Worm (Caenorhabditis elegans): Measurements from ENCODE around the gene tftc-1.

Gene tftc-1

DNA sequence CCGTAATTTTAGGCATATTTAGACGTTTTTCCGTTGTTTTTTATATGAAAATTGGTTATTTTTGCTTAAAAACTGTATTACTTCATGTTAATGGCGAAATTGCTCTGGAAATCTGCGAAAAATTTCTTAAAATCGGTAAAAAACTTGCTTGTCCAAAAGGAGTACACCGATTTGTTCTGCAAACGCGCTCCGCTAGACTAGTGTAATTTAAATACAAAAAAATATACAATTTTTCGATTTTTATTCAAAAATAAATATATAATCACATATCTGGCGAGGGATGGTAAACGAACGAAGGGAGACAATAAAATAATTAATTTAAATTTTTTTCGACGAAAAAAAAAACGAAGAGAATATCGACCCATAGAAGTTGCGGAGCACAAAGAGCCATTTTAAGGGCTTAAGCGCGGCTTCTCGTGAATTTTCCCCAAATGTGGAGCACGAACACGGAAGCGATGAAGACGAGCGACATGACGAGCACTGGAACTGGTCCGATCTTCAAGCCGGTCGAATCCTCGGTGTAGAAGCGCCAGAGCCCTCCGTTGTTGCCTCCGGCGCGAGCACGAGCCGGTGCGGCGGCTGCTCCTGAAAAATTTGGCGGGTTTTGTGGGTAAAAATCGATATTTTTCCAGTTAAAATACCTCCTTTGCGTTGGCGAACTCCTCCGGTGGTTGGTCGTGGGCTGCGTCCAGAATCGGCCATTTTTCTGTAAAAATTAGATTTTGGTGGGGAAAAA lies 39.1 kb downstream of the tftc-1 start, which contains the start of gene sec-61.B (continued):
- TF ChIP-seq fos-1 (tag; optimal IDR thresholded peaks at IDR 0.05) (no peak), Y48G9A.11 (GFP tag; IDR thresholded peaks at IDR 0.05) (0 out of 2 replicates have a peak, but pooled peaks have one; percentile 36), gei-8 (GFP tag; optimal IDR thresholded peaks at IDR 0.05) (no peak), rbr-2 (tag; optimal IDR thresholded peaks at IDR 0.05) (no peak), lin-13 (GFP tag; optimal IDR thresholded peaks at IDR 0.05) (no peak), madf-5 (GFP tag; IDR thresholded peaks at IDR 0.05) (no peak), F49E8.2 (tag; optimal IDR thresholded peaks at IDR 0.05; ENCODE audit: borderline replicate concordance) (no peak), daf-8 (GFP tag; IDR thresholded peaks at IDR 0.05) (no peak), nhr-28 (tag; optimal IDR thresholded peaks at IDR 0.05) (no peak), lin-38 (GFP tag; IDR thresholded peaks at IDR 0.05) (peak; percentile 84)

DNA sequence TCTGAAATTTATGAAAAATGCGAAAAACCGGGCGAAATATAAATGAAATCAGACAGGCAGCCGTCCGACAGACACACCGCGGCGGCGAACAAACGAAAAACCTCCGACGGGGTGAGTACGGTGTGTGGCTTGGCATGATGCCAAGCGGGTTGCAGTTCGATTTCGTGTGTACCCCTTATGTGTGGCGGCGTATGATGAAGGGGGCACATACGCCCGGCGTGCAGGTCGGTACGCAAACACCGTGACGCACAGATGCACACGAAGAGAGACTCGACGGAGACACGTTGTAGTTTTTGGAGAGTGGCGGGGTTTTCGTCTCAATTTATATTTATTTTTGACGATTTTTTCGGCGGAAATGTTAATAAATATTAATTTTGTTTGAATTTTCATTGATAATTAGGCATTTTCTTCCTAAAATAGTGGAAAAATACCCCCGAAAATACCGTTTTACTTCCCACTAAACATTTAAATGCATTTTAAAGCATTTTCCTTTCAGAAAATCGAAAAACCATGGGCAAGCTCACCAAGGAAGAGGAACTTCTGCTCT lies 40.0 kb downstream of the tftc-1 start, which contains the start of gene trap-3:
Gene trap-3, plus strand, starts transcription at position 497 of the 547 bp plus-strand sequence.
- TF ChIP-seq attf-4 (tag; optimal IDR thresholded peaks at IDR 0.05) = no peak
- peak; percentile 38 for TF ChIP-seq nhr-111 (GFP tag; optimal IDR thresholded peaks at IDR 0.05)
- peak; percentile 89 for TF ChIP-seq nhr-77 (tag; optimal IDR thresholded peaks at IDR 0.05)
- no peak for TF ChIP-seq ces-1 (GFP tag; optimal IDR thresholded peaks at IDR 0.05)
- peak; percentile 94 for TF ChIP-seq arid-1 (GFP tag; conservative IDR thresholded peaks at IDR 0.05)
- peak; percentile 92 for TF ChIP-seq egl-43 (GFP tag; IDR thresholded peaks at IDR 0.05)
- peak; percentile 98 for TF ChIP-seq dve-1 (tag; optimal IDR thresholded peaks at IDR 0.05; ENCODE audit: insufficient read depth)
- TF ChIP-seq daf-12 (tag; optimal IDR thresholded peaks at IDR 0.05) = no peak
- peak; percentile 79 for TF ChIP-seq mxl-2 (GFP tag; conservative IDR thresholded peaks at IDR 0.05)
- peak in 1 of 2 experiments; percentile 72 for TF ChIP-seq ZK546.5 (tag; optimal IDR thresholded peaks at IDR 0.05)
- peak; percentile 72 for TF ChIP-seq Y5F2A.4 (GFP tag; optimal IDR thresholded peaks at IDR 0.05)
- peak; percentile 73 for TF ChIP-seq snpc-1.2 (GFP tag; IDR thresholded peaks at IDR 0.05)
- TF ChIP-seq ztf-7 (tag; optimal IDR thresholded peaks at IDR 0.05) = peak; percentile 87
- TF ChIP-seq ceh-62 (tag; optimal IDR thresholded peaks at IDR 0.05) = no peak
- TF ChIP-seq hmg-1.1 (GFP tag; IDR thresholded peaks at IDR 0.05) = peak; percentile 98
- peak; percentile 61 for TF ChIP-seq nhr-237 (tag; optimal IDR thresholded peaks at IDR 0.05)
- TF ChIP-seq R02D3.7 (tag; optimal IDR thresholded peaks at IDR 0.05) = no peak
- peak; percentile 96 for TF ChIP-seq nhr-25 (tag; optimal IDR thresholded peaks at IDR 0.05; ENCODE audit: borderline replicate concordance, insufficient read depth)
- TF ChIP-seq skn-1 (tag; optimal IDR thresholded peaks at IDR 0.05) = no peak
- TF ChIP-seq daf-8 (GFP tag; IDR thresholded peaks at IDR 0.05) = peak; percentile 64; the same call in 1 of the 2 replicates
- peak; percentile 95 for TF ChIP-seq ceh-20 (GFP tag; IDR thresholded peaks at IDR 0.05)
- peak; percentile 95 for TF ChIP-seq hlh-30 (tag; optimal IDR thresholded peaks at IDR 0.05; ENCODE audit: insufficient read depth)
- TF ChIP-seq ceh-32 (tag; optimal IDR thresholded peaks at IDR 0.05; ENCODE audit: poor library complexity) = peak; percentile 50
- TF ChIP-seq D1046.2 (GFP tag; IDR thresholded peaks at IDR 0.05) = peak; percentile 95
- TF ChIP-seq fos-1 (tag; optimal IDR thresholded peaks at IDR 0.05) = no peak
- peak; percentile 85 for TF ChIP-seq zip-2 (tag; optimal IDR thresholded peaks at IDR 0.05)
- peak; percentile 99 for TF ChIP-seq aha-1 (tag)
- no peak for TF ChIP-seq tag-97 (GFP tag; IDR thresholded peaks at IDR 0.05)
- TF ChIP-seq lin-13 (GFP tag; optimal IDR thresholded peaks at IDR 0.05) = peak; percentile 98
- peak; percentile 1 for TF ChIP-seq pqm-1 (tag; optimal IDR thresholded peaks at IDR 0.05)
- no peak for TF ChIP-seq nhr-76 (tag; optimal IDR thresholded peaks at IDR 0.05)
- no peak for TF ChIP-seq ceh-28 (tag; optimal IDR thresholded peaks at IDR 0.05)
- TF ChIP-seq F49E8.2 (tag; optimal IDR thresholded peaks at IDR 0.05; ENCODE audit: borderline replicate concordance) = peak; percentile 86
- TF ChIP-seq ctbp-1 (GFP tag; IDR thresholded peaks at IDR 0.05) = peak; percentile 94
- TF ChIP-seq unc-130 (GFP tag; optimal IDR thresholded peaks at IDR 0.05) = peak; percentile 90
- peak; percentile 80 for TF ChIP-seq nhr-6 (tag; optimal IDR thresholded peaks at IDR 0.05)
- peak; percentile 97 for TF ChIP-seq T26A8.4 (GFP tag; IDR thresholded peaks at IDR 0.05)
- peak; percentile 67 for TF ChIP-seq lim-7 (GFP tag; IDR thresholded peaks at IDR 0.05)
- TF ChIP-seq ceh-82 (tag; optimal IDR thresholded peaks at IDR 0.05) = peak; percentile 2
- no peak for TF ChIP-seq aly-2 (tag; optimal IDR thresholded peaks at IDR 0.05)
- peak; percentile 78 for TF ChIP-seq fkh-10 (GFP tag; optimal IDR thresholded peaks at IDR 0.05)
- peak; percentile 71; the same call in 1 of the 2 replicates for TF ChIP-seq Y105C5A.15 (GFP tag; IDR thresholded peaks at IDR 0.05)

Measured in whole organism, L4 larva.